Fruit fly (Drosophila melanogaster) whole organism, embryonic: ENCODE data around the gene CG14647.

ENCODE experiments used
- Atf-2 ChIP-seq: fragments of 200-800 bp; sonication (Bioruptor generic); optimal IDR thresholded peaks from 2 replicates; lab custom pipeline; 2016; ENCODE audit warnings: missing biosample characterization, missing genetic modification characterization
- B-H2 ChIP-seq: fragments of 200-800 bp; sonication (Bioruptor generic); optimal IDR thresholded peaks from 2 replicates; lab custom pipeline; 2018; ENCODE audit warnings: missing biosample characterization, mild to moderate bottlenecking, missing genetic modification characterization
- BtbVII ChIP-seq: fragments of 200-800 bp; sonication (Bioruptor generic); optimal IDR thresholded peaks from 3 replicates; lab custom pipeline; 2017; ENCODE audit warnings: missing biosample characterization, mild to moderate bottlenecking, missing genetic modification characterization
- C15 ChIP-seq: fragments of 200-800 bp; sonication (Bioruptor generic); IDR thresholded peaks from 3 replicates; pipeline ENCODE4 v1.3.6; 2022; ENCODE audit warnings: missing biosample characterization, missing genetic modification characterization
- CG12299 ChIP-seq: fragments of 200-800 bp; sonication (Bioruptor generic); optimal IDR thresholded peaks from 2 replicates; lab custom pipeline; 2018; ENCODE audit warnings: missing biosample characterization, mild to moderate bottlenecking, missing genetic modification characterization
- CG13287 ChIP-seq: fragments of 200-800 bp; sonication (Bioruptor generic); IDR thresholded peaks from 2 replicates; pipeline ENCODE4 v1.3.6; 2022; ENCODE audit warnings: missing biosample characterization, missing genetic modification characterization; ENCODE audit not compliant: partially characterized antibody
- CG14050 ChIP-seq: fragments of 200-800 bp; sonication (Bioruptor generic); IDR thresholded peaks from 3 replicates; pipeline ENCODE4 v1.3.6; 2022; ENCODE audit warnings: missing biosample characterization, missing genetic modification characterization
- CG14441 ChIP-seq: fragments of 200-800 bp; sonication (Bioruptor generic); IDR thresholded peaks from 2 replicates; pipeline ENCODE4 v1.3.6; 2022; ENCODE audit warnings: missing biosample characterization, missing genetic modification characterization
- CG14667 ChIP-seq: fragments of 200-800 bp; sonication (Bioruptor generic); IDR thresholded peaks from 2 replicates; pipeline ENCODE4 v1.3.6; 2022; ENCODE audit warnings: missing biosample characterization, missing genetic modification characterization
- CG18599 ChIP-seq: fragments of 200-800 bp; sonication (Bioruptor generic); optimal IDR thresholded peaks from 3 replicates; lab custom pipeline; 2017; ENCODE audit warnings: missing biosample characterization, missing genetic modification characterization, mild to moderate bottlenecking, moderate library complexity, missing genetic modification reagents
- CG2678 ChIP-seq: fragments of 200-800 bp; sonication (Bioruptor generic); optimal IDR thresholded peaks from 3 replicates; lab custom pipeline; 2019; ENCODE audit warnings: missing biosample characterization, mild to moderate bottlenecking, missing genetic modification characterization, moderate library complexity
- CG3163 ChIP-seq: fragments of 200-800 bp; sonication (Bioruptor generic); optimal IDR thresholded peaks from 3 replicates; lab custom pipeline; 2016; ENCODE audit warnings: missing biosample characterization, missing genetic modification characterization
- CG33557 ChIP-seq: fragments of 200-800 bp; sonication (Bioruptor generic); optimal IDR thresholded peaks from 2 replicates; lab custom pipeline; 2019; ENCODE audit warnings: missing biosample characterization, mild to moderate bottlenecking, missing genetic modification characterization, moderate library complexity
- CG4730 ChIP-seq: fragments of 200-800 bp; sonication (Bioruptor generic); IDR thresholded peaks from 2 replicates; pipeline ENCODE4 v1.3.6; 2022; ENCODE audit warnings: missing biosample characterization, missing genetic modification characterization
- CG6689 ChIP-seq: fragments of 200-800 bp; sonication (Bioruptor generic); IDR thresholded peaks from 2 replicates; pipeline ENCODE4 v1.3.6; 2022; ENCODE audit warnings: missing biosample characterization, missing genetic modification characterization
- CG7357 ChIP-seq: fragments of 200-800 bp; sonication (Bioruptor generic); IDR thresholded peaks from 3 replicates; pipeline ENCODE4 v1.3.6; 2022; ENCODE audit warnings: missing biosample characterization, missing genetic modification characterization
- CG7745 ChIP-seq: fragments of 200-800 bp; sonication (Bioruptor generic); optimal IDR thresholded peaks from 2 replicates; lab custom pipeline; 2018; ENCODE audit warnings: missing biosample characterization, mild to moderate bottlenecking, missing genetic modification characterization, moderate library complexity
- CG8478 ChIP-seq: fragments of >200 bp; optimal IDR thresholded peaks from 2 replicates; lab custom pipeline; 2018
- CG8765 ChIP-seq: fragments of 200-800 bp; sonication (Bioruptor generic); IDR thresholded peaks from 2 replicates; pipeline ENCODE4 v1.3.6; 2022; ENCODE audit warnings: missing biosample characterization, missing genetic modification characterization
- Dip3 ChIP-seq: fragments of 200-800 bp; sonication (Bioruptor generic); optimal IDR thresholded peaks from 3 replicates; lab custom pipeline; 2016; ENCODE audit warnings: missing biosample characterization, missing genetic modification characterization
- Doc3 ChIP-seq: fragments of 200-800 bp; sonication (Bioruptor generic); IDR thresholded peaks from 3 replicates; pipeline ENCODE4 v1.3.6; 2022; ENCODE audit warnings: missing biosample characterization, missing genetic modification characterization; ENCODE audit not compliant: partially characterized antibody
- Ets65A ChIP-seq: fragments of 200-800 bp; sonication (Bioruptor generic); peaks from one replicate; lab custom pipeline; 2016; ENCODE audit warnings: missing biosample characterization, missing genetic modification characterization
- HLH54F ChIP-seq: fragments of 200-800 bp; sonication (Bioruptor generic); optimal IDR thresholded peaks from 3 replicates; lab custom pipeline; 2016; ENCODE audit warnings: missing biosample characterization, missing genetic modification characterization
- HLHmδ ChIP-seq: fragments of 200-800 bp; sonication (Bioruptor generic); optimal IDR thresholded peaks from 2 replicates; lab custom pipeline; 2018; ENCODE audit warnings: missing biosample characterization, mild to moderate bottlenecking, missing genetic modification characterization, moderate library complexity
- Meics ChIP-seq: fragments of 200-800 bp; sonication (Bioruptor generic); optimal IDR thresholded peaks from 2 replicates; lab custom pipeline; 2017; ENCODE audit warnings: missing biosample characterization, mild to moderate bottlenecking, missing genetic modification characterization
- Nf-YC ChIP-seq: fragments of 200-800 bp; optimal IDR thresholded peaks from 3 replicates; lab custom pipeline; 2019; ENCODE audit warnings: missing biosample characterization, mild to moderate bottlenecking, missing genetic modification characterization, moderate library complexity
- NfI ChIP-seq: fragments of 200-800 bp; sonication (Bioruptor generic); optimal IDR thresholded peaks from 3 replicates; lab custom pipeline; 2018; ENCODE audit warnings: missing biosample characterization, mild to moderate bottlenecking, missing genetic modification characterization, moderate library complexity
- PHDP ChIP-seq: fragments of 200-800 bp; sonication (Bioruptor generic); optimal IDR thresholded peaks from 3 replicates; lab custom pipeline; 2018; ENCODE audit warnings: missing biosample characterization, mild to moderate bottlenecking, missing genetic modification characterization, moderate library complexity
- Ptx1 ChIP-seq: fragments of 200-800 bp; sonication (Bioruptor generic); IDR thresholded peaks from 2 replicates; pipeline ENCODE4 v1.3.6; 2022; ENCODE audit warnings: missing biosample characterization, missing genetic modification characterization
- Ravus ChIP-seq: fragments of 200-800 bp; sonication (Bioruptor generic); IDR thresholded peaks from 2 replicates; pipeline ENCODE4 v1.3.6; 2022; ENCODE audit warnings: missing biosample characterization, missing genetic modification characterization
- Rfx ChIP-seq: fragments of 200-800 bp; sonication (Bioruptor generic); IDR thresholded peaks from 2 replicates; pipeline ENCODE4 v1.3.6; 2022; ENCODE audit warnings: missing biosample characterization, missing genetic modification characterization
- Trl ChIP-seq, 3 experiments: fragments of >200 bp in 2 of 3; fragments of 200-800 bp in 1 of 3; sonication (Bioruptor generic) in 1 of 3; optimal IDR thresholded peaks; 2 replicates in 1 of 3; 3 replicates in 2 of 3; lab custom pipeline; 2016 to 2017; ENCODE audit warnings: missing biosample characterization in 1 of 3, missing genetic modification characterization in 1 of 3
- aop ChIP-seq: fragments of 200-800 bp; sonication (Bioruptor generic); IDR thresholded peaks from 2 replicates; pipeline ENCODE4 v1.3.6; 2022; ENCODE audit warnings: missing biosample characterization, missing genetic modification characterization
- ase ChIP-seq: fragments of 200-800 bp; sonication (Bioruptor generic); IDR thresholded peaks from 3 replicates; pipeline ENCODE4 v1.3.6; 2022; ENCODE audit warnings: missing biosample characterization, missing genetic modification characterization
- caup ChIP-seq: fragments of 200-800 bp; sonication (Bioruptor generic); optimal IDR thresholded peaks from 3 replicates; lab custom pipeline; 2017; ENCODE audit warnings: missing biosample characterization, mild to moderate bottlenecking, missing genetic modification characterization, moderate library complexity; ENCODE audit not compliant: severe bottlenecking
- cg ChIP-seq: fragments of 200-800 bp; sonication (Bioruptor generic); optimal IDR thresholded peaks from 3 replicates; lab custom pipeline; 2019; ENCODE audit warnings: missing biosample characterization, mild to moderate bottlenecking, missing genetic modification characterization, moderate library complexity
- ci ChIP-seq: fragments of 200-800 bp; sonication (Bioruptor generic); IDR thresholded peaks from 3 replicates; pipeline ENCODE4 v1.3.6; 2022; ENCODE audit warnings: missing biosample characterization, missing genetic modification characterization
- dpn ChIP-seq, 2 experiments: fragments of 200-800 bp; sonication (Bioruptor generic); optimal IDR thresholded peaks; 3 replicates each; lab custom pipeline; 2016; ENCODE audit warnings: missing biosample characterization in 2 of 2, missing genetic modification characterization in 2 of 2
- fru ChIP-seq: fragments of >200 bp; optimal IDR thresholded peaks from 2 replicates; lab custom pipeline; 2017
- gcm ChIP-seq: fragments of 200-800 bp; sonication (Bioruptor generic); optimal IDR thresholded peaks from 2 replicates; lab custom pipeline; 2019; ENCODE audit warnings: missing biosample characterization, mild to moderate bottlenecking, missing genetic modification characterization, moderate library complexity
- gfzf ChIP-seq: fragments of 200-800 bp; sonication (Bioruptor generic); optimal IDR thresholded peaks from 2 replicates; lab custom pipeline; 2016; ENCODE audit warnings: missing biosample characterization, mild to moderate bottlenecking, missing genetic modification characterization, moderate library complexity
- gro ChIP-seq: fragments of 200-800 bp; sonication (Bioruptor generic); optimal IDR thresholded peaks from 2 replicates; lab custom pipeline; 2016; ENCODE audit warnings: missing biosample characterization, missing genetic modification characterization
- gsb-n ChIP-seq: fragments of 200-800 bp; sonication (Bioruptor generic); optimal IDR thresholded peaks from 3 replicates; lab custom pipeline; 2018; ENCODE audit warnings: missing biosample characterization, mild to moderate bottlenecking, missing genetic modification characterization
- onecut ChIP-seq: fragments of 200-800 bp; sonication (Bioruptor generic); IDR thresholded peaks from 2 replicates; pipeline ENCODE4 v1.3.6; 2022; ENCODE audit warnings: missing biosample characterization, missing genetic modification characterization
- schlank ChIP-seq: fragments of 200-800 bp; sonication (Bioruptor generic); optimal IDR thresholded peaks from 2 replicates; lab custom pipeline; 2018; ENCODE audit warnings: missing biosample characterization, mild to moderate bottlenecking, missing genetic modification characterization
- sens ChIP-seq: fragments of 200-800 bp; sonication (Bioruptor generic); peaks from one replicate; lab custom pipeline; 2016; ENCODE audit warnings: missing biosample characterization, missing genetic modification characterization
- sna ChIP-seq: fragments of 200-800 bp; sonication (Bioruptor generic); IDR thresholded peaks from 2 replicates; pipeline ENCODE4 v1.3.6; 2022; ENCODE audit warnings: missing biosample characterization, missing genetic modification characterization; ENCODE audit not compliant: partially characterized antibody
- zen2 ChIP-seq: fragments of 200-800 bp; sonication (Bioruptor generic); IDR thresholded peaks from 3 replicates; pipeline ENCODE4 v1.3.6; 2022; ENCODE audit warnings: missing biosample characterization, missing genetic modification characterization; ENCODE audit not compliant: partially characterized antibody

CG14647 gene

dm6 chr3R:4378363-4379354 is 21.7 kb upstream of the CG14647 start, which contains the start of gene Sfxn1-3 (continued):
- TF ChIP-seq Nf-YC (peak; percentile 56), sens (peak; percentile 80), Ptx1 (GFP tag; lab: Robert Waterston, UW) (peak; percentile 24; the same call in 1 of the 2 replicates), CG2678 (tag; lab: Kevin White, UChicago) (peak; percentile 55), gsb-n (tag; lab: Kevin White, UChicago) (peak; percentile 44), Ravus (GFP tag; lab: Robert Waterston, UW) (no peak), HLH54F (GFP tag; lab: Kevin White, UChicago) (peak; percentile 7), CG33557 (no peak), Rfx (peak; percentile 68), caup (GFP tag; lab: Kevin White, UChicago) (peak; percentile 67), ci (peak; percentile 73), CG3163 (peak; percentile 47), cg (GFP tag; lab: Kevin White, UChicago) (peak; percentile 62), dpn (GFP tag; optimal IDR thresholded peaks at IDR 0.05; lab: Kevin White, UChicago) (peak; percentile 11 to 45), CG7357 (GFP tag; lab: Robert Waterston, UW) (0 out of 3 replicates have a peak, but pooled peaks have one; percentile 20), C15 (GFP tag; lab: Robert Waterston, UW) (no peak), CG14050 (no peak), CG13287 (GFP tag; lab: Robert Waterston, UW) (peak; percentile 58), ase (0 out of 3 replicates have a peak, but pooled peaks have one; percentile 40), CG14667 (no peak), B-H2 (GFP tag; lab: Kevin White, UChicago) (peak; percentile 64), onecut (GFP tag; lab: Robert Waterston, UW) (peak; percentile 47), CG8765 (GFP tag; lab: Robert Waterston, UW) (no peak), Ets65A (peak; percentile 78), schlank (no peak), CG18599 (GFP tag; lab: Kevin White, UChicago) (peak; percentile 84), aop (GFP tag; lab: Robert Waterston, UW) (no peak), Doc3 (GFP tag; lab: Robert Waterston, UW) (peak; percentile 20; the same call in 1 of the 3 replicates), zen2 (GFP tag; lab: Robert Waterston, UW) (peak; percentile 48; the same call in 2 of the 3 replicates), CG14441 (GFP tag; lab: Robert Waterston, UW) (no peak), Meics (GFP tag; lab: Kevin White, UChicago) (peak; percentile 45), BtbVII (GFP tag; lab: Kevin White, UChicago) (peak; percentile 83), CG4730 (GFP tag; lab: Robert Waterston, UW) (no peak), CG8478 (lab: Kevin White, UChicago) (no peak), PHDP (tag; lab: Kevin White, UChicago) (peak; percentile 12), Dip3 (GFP tag; lab: Kevin White, UChicago) (peak; percentile 34), Trl (optimal IDR thresholded peaks at IDR 0.05; lab: Kevin White, UChicago) (peak; percentile 62 to 79), Trl (GFP tag; optimal IDR thresholded peaks at IDR 0.05; lab: Kevin White, UChicago) (peak; percentile 80), gcm (GFP tag; lab: Kevin White, UChicago) (peak; percentile 16), fru (lab: Kevin White, UChicago) (no peak), CG6689 (peak; percentile 38; the same call in 1 of the 2 replicates), NfI (GFP tag; lab: Kevin White, UChicago) (peak; percentile 38), gfzf (no peak), CG12299 (tag; lab: Kevin White, UChicago) (peak; percentile 50), sna (GFP tag; lab: Robert Waterston, UW) (peak; percentile 52; the same call in 1 of the 2 replicates), Atf-2 (GFP tag; lab: Kevin White, UChicago) (peak; percentile 26), CG7745 (no peak), gro (GFP tag; lab: Kevin White, UChicago) (peak; percentile 79), HLHmδ (GFP tag; lab: Kevin White, UChicago) (peak; percentile 84)
